Worm (Caenorhabditis elegans) whole organism, L1 larva: Measurements from ENCODE around the gene sri-40.
"Not testable (repeated sequence)": the region's sequence is repeated elsewhere in the genome, so short reads cannot be mapped to it uniquely, and the experiment has no call there.

ENCODE experiments used
- F16B12.6 ChIP-seq: fragments of 150-350 bp; optimal IDR thresholded peaks from 2 replicates; lab custom pipeline; 2014; ENCODE audit warnings: missing biosample characterization, missing genetic modification characterization
- blmp-1 ChIP-seq: fragments of 150-350 bp; optimal IDR thresholded peaks from 2 replicates; lab custom pipeline; 2014; ENCODE audit warnings: missing biosample characterization, missing genetic modification characterization
- ceh-8 ChIP-seq: fragments of 200-800 bp; sonication (Bioruptor generic); optimal IDR thresholded peaks from 2 replicates; lab custom pipeline; 2018; ENCODE audit warnings: mild to moderate bottlenecking, missing genetic modification characterization, moderate library complexity, missing compliant biosample characterization
- egl-13 ChIP-seq: sonication (generic microtip); optimal IDR thresholded peaks from 2 replicates; lab custom pipeline; 2016; ENCODE audit warnings: missing genotype, missing genetic modification reagents, missing genetic modification characterization, missing compliant biosample characterization
- egl-27 ChIP-seq, 2 experiments: fragments of 150-350 bp in 1 of 2; sonication (generic microtip); optimal IDR thresholded peaks; 3 replicates each; lab custom pipeline; 2017 to 2018; ENCODE audit warnings: missing biosample characterization in 2 of 2, missing genetic modification characterization in 2 of 2, missing genetic modification reagents in 2 of 2
- fos-1 ChIP-seq: fragments of 150-350 bp; optimal IDR thresholded peaks from 2 replicates; lab custom pipeline; 2014; ENCODE audit warnings: missing biosample characterization, missing genetic modification characterization
- nhr-19 ChIP-seq: fragments of 200-800 bp; sonication (Bioruptor generic); conservative IDR thresholded peaks from 2 replicates; pipeline ENCODE4 v1.3.6; 2022; ENCODE audit warnings: missing genetic modification characterization, missing compliant biosample characterization
- nhr-237 ChIP-seq: fragments of 150-350 bp; optimal IDR thresholded peaks from 2 replicates; lab custom pipeline; 2014; ENCODE audit warnings: missing biosample characterization, missing genetic modification characterization
- nhr-47 ChIP-seq: sonication (generic microtip); optimal IDR thresholded peaks from 2 replicates; lab custom pipeline; 2016; ENCODE audit warnings: mild to moderate bottlenecking, missing genetic modification characterization, moderate library complexity, missing compliant biosample characterization
- unc-98 ChIP-seq: fragments of 200-800 bp; sonication (Bioruptor generic); IDR thresholded peaks from 2 replicates; pipeline ENCODE4 v1.3.6; 2022; ENCODE audit warnings: missing genetic modification characterization, missing compliant biosample characterization
- ztf-11 ChIP-seq, 2 experiments: sonication (generic microtip); optimal IDR thresholded peaks; 2 replicates each; lab custom pipeline; 2016 to 2017; ENCODE audit warnings: missing genetic modification characterization in 2 of 2, missing biosample characterization in 1 of 2, missing compliant biosample characterization in 1 of 2
- ztf-4 ChIP-seq: fragments of 150-350 bp; optimal IDR thresholded peaks from 2 replicates; lab custom pipeline; 2014; ENCODE audit warnings: missing biosample characterization, missing genetic modification characterization

DNA sequence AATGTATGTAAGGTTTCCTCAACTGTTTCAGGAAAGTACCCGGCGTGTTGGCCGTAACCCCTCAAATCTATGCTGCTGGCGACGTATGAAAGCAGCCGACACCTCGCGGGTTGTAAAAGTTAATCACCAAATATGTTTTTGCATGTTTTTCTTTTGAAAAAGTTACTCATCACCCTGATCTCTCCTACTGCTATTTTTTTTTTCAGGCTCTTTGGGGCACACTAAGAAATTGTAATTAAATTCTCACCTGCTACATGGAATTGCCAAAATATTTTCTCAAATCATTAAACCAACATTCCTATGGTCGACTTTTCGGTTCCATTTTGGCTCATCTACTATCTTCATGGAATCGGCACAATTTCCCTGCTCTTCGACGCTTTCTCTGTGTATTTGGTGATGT, 7.1 kb downstream of the sri-40 start, which contains the start of gene sri-78:
- TF ChIP-seq ztf-11 (tag; optimal IDR thresholded peaks at IDR 0.05; lab: Kevin White, UChicago); unc-98 (GFP tag; lab: Robert Waterston, UW); nhr-19 (GFP tag; lab: Robert Waterston, UW); nhr-47 (tag; lab: Kevin White, UChicago); ceh-8 (GFP tag; lab: Kevin White, UChicago); fos-1 (tag; lab: Kevin White, UChicago); egl-13 (tag; lab: Kevin White, UChicago); egl-27 (tag; optimal IDR thresholded peaks at IDR 0.05; lab: Kevin White, UChicago); blmp-1; ztf-4 (tag; lab: Kevin White, UChicago); nhr-237 (tag; lab: Kevin White, UChicago); F16B12.6 (tag; lab: Kevin White, UChicago): not testable (repeated sequence)
